Fruit fly (Drosophila melanogaster): ENCODE data around the gene CG13369.

Gene CG13369

DNA sequence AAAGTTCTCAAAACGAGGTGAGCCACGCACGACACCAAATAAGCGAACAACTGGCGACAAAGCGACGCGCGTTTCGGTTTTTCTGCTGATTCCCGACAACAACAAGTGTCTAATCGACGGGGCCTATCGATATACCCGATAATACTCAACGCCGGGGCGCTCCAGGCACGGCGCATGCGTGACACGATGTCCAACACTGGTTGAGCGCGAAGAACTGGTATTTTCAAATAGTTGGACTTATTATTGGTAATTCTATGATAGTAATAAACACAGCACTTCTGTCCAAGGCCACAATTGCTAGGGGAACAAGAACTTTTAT, 5.8 kb upstream of the CG13369 start:
- TF ChIP-seq gl (tag; optimal IDR thresholded peaks at IDR 0.05) (no peak), CG9948 (tag; optimal IDR thresholded peaks at IDR 0.05) (no peak), CG17806 (tag; optimal IDR thresholded peaks at IDR 0.05) (no peak), CG32121 (GFP tag; IDR thresholded peaks at IDR 0.05) (no peak), CG13204 (GFP tag; optimal IDR thresholded peaks at IDR 0.05) (no peak), fd96Ca (GFP tag; IDR thresholded peaks at IDR 0.05) (no peak), CG8301 (tag; optimal IDR thresholded peaks at IDR 0.05) (no peak), Ets98B (GFP tag; IDR thresholded peaks at IDR 0.05) (no peak)

DNA sequence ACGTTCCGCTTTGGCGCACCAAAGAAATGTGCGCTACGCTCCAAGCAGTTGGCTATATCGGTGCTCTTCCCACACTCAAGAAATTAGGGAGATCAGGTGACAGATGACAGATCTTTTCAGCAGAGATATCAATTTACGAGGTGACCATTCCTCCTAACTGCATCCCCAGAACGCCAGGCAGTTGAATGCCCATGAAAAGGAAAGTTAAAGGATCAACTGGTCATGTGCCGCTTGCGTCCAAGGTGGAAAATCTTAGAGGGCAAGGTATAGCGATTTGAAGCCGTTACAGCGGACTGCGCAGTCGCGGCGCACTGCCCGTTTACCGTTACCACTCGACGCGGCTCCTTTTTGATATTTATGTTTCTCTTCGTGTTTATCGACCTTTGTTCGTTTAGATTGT, 4.7 kb upstream of the CG13369 start:
- peak; percentile 1 for TF ChIP-seq CG8301 (tag; optimal IDR thresholded peaks at IDR 0.05)
- TF ChIP-seq CG17806 (tag; optimal IDR thresholded peaks at IDR 0.05), result no peak
- TF ChIP-seq CG34367 (tag; optimal IDR thresholded peaks at IDR 0.05), result no peak
- TF ChIP-seq CG9948 (tag; optimal IDR thresholded peaks at IDR 0.05), result no peak
- TF ChIP-seq Pif1A (GFP tag; optimal IDR thresholded peaks at IDR 0.05), result no peak
- no peak for TF ChIP-seq Snoo (tag; optimal IDR thresholded peaks at IDR 0.05)
- no peak for TF ChIP-seq CG14655 (GFP tag; optimal IDR thresholded peaks at IDR 0.05)
- no peak for TF ChIP-seq D1 (tag; optimal IDR thresholded peaks at IDR 0.05)
- TF ChIP-seq CG12605 (GFP tag; IDR thresholded peaks at IDR 0.05), result no peak
- 0 out of 3 replicates have a peak, but pooled peaks have one; percentile 32 for TF ChIP-seq CG4496 (GFP tag; IDR thresholded peaks at IDR 0.05)
- no peak for TF ChIP-seq gl (tag; optimal IDR thresholded peaks at IDR 0.05)

DNA sequence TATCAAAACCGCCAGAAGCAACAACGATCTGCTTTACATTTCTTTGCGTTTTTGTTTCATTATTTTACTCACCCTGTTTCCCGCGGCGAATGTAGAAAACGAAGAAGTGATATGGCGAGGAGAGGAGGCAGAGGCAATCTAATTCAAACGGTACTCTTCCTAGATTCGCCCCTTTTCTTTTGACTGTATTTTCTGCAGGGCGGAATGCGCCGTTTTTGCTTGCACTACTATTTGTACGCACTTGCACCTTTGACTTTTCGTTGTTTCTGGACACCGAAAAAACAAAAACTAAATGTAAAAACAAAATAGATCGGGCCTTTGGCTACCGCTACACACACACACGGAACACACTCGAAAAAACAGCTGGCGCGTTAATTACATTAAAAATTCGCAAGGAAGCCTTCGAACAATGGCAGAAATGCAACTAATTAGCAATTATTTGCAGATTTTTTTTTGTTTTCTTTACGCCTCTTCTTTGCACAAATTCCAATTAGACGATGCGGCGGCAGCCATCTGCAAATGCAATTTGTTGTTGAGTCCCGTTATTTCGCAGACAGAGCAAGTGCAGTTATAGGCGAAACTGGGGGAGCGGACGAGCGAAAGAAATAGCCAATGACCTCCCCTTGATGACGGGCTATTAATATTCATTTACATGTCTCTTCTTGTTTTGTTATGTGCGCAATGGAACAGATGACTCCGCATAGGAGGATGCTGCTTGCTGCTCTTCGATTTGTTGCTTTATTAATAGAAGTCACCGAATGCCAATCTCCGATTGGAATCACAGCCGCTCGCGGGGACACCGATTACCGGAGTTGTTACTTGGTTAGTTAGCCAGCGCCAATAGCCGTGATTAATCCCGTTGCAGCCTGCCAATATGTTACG, 3.8 kb upstream of the CG13369 start:
- no peak for TF ChIP-seq Pif1B (GFP tag; optimal IDR thresholded peaks at IDR 0.05)
- no peak for TF ChIP-seq gl (tag; optimal IDR thresholded peaks at IDR 0.05)
- TF ChIP-seq CG32121 (GFP tag; IDR thresholded peaks at IDR 0.05), result no peak
- TF ChIP-seq CG10348 (GFP tag; IDR thresholded peaks at IDR 0.05), result no peak
- TF ChIP-seq CG12605 (GFP tag; IDR thresholded peaks at IDR 0.05), result no peak
- TF ChIP-seq CG13204 (GFP tag; optimal IDR thresholded peaks at IDR 0.05), result no peak
- TF ChIP-seq CG34367 (tag; optimal IDR thresholded peaks at IDR 0.05), result no peak
- TF ChIP-seq CG4496 (GFP tag; IDR thresholded peaks at IDR 0.05), result no peak
- no peak for TF ChIP-seq CG17806 (tag; optimal IDR thresholded peaks at IDR 0.05)
- TF ChIP-seq rn (GFP tag; IDR thresholded peaks at IDR 0.05), result no peak
- TF ChIP-seq CG15710 (tag; optimal IDR thresholded peaks at IDR 0.05), result no peak
- TF ChIP-seq CG8159 (tag; optimal IDR thresholded peaks at IDR 0.05), result no peak
- TF ChIP-seq D1 (tag; optimal IDR thresholded peaks at IDR 0.05), result no peak
- peak; percentile 22; the same call in 1 of the 2 replicates for TF ChIP-seq Ets98B (GFP tag; IDR thresholded peaks at IDR 0.05)
- TF ChIP-seq Snoo (tag; optimal IDR thresholded peaks at IDR 0.05), result no peak
- peak; percentile 91 for TF ChIP-seq EcR (GFP tag; optimal IDR thresholded peaks at IDR 0.05)
- no peak for TF ChIP-seq Pif1A (GFP tag; optimal IDR thresholded peaks at IDR 0.05)
- TF ChIP-seq CG9948 (tag; optimal IDR thresholded peaks at IDR 0.05), result no peak
- TF ChIP-seq CG14655 (GFP tag; optimal IDR thresholded peaks at IDR 0.05), result no peak
- TF ChIP-seq CG8301 (tag; optimal IDR thresholded peaks at IDR 0.05), result no peak
- TF ChIP-seq fd96Ca (GFP tag; IDR thresholded peaks at IDR 0.05), result peak; percentile 29; the same call in 1 of the 3 replicates

DNA sequence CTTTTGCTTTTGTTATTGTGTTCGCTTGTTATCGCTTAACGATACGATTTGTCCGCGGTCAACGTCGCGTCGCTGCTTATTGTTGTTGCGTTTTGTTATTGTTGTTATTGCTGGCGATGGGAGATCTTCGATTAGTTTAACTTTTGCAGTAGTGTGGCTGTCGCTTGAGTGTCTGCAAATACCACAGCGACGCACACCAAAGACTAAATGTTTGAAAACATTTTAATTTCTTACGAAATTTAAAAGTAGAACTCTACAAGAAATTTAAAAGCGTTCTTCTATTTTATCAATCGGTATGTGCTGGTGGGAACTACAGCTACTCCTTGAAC, 3.2 kb upstream of the CG13369 start, which contains the start of gene spdi:
Gene spdi, minus strand, starts transcription at position 94 of the 329 bp plus-strand sequence.
- TF ChIP-seq Snoo (tag; optimal IDR thresholded peaks at IDR 0.05), result no peak

DNA sequence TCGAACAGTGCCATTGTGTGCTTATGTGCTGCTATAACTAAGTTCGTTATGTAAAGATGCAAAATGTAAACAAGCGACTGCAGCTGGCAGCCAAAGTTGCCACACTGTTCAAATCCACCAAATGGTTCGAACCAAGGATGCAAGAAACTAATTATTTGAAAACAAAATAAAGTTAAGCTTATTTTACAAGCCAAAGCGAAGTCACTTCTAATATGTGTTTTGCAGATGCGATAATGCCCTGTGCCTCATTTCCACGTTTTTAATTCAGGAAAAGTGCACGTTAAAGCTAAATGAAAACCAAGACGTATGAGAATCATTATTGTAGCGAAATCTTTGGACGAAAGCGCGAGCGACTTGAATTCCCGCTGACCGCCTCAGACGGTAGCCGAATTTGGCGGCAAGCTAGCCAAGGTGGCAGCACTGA, 2.1 kb upstream of the CG13369 start, which contains the start of the genes CG13365 and Vsp37A:
Gene CG13365, minus strand, starts transcription at position 84 of the 424 bp plus-strand sequence.
Gene Vsp37A, plus strand, starts transcription at position 399 of the 424 bp plus-strand sequence.
- no peak for TF ChIP-seq Pif1A (GFP tag; optimal IDR thresholded peaks at IDR 0.05)
- TF ChIP-seq CG8159 (tag; optimal IDR thresholded peaks at IDR 0.05), result peak; percentile 35
- TF ChIP-seq CG8301 (tag; optimal IDR thresholded peaks at IDR 0.05), result peak; percentile 3
- TF ChIP-seq CG15710 (tag; optimal IDR thresholded peaks at IDR 0.05), result peak; percentile 26

DNA sequence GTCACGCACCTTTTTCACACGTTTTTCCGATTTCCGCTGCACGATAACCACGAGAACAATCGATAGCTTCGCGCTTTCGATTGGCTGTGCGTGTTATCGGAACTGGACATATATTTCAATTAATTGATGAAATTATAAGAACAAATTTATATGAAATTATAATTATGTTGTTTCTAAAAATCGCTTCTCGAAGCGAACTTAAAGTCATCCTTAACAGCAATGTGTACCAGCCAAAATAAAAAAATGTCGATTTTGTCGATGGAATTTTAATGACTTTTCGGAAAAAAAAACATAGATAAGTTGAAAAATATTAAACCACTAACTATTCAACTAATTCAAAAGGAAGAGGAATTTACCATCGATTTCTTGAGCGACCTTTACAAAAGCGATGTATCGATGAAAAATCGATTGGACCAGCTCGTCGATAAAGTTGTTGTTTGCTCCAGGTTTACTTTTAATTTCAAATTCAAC, 1.9 kb downstream of the CG13369 start, which contains the start of the genes CG13364 and Hinfp:
Gene CG13364, minus strand, starts transcription at position 47 of the 471 bp plus-strand sequence.
Gene Hinfp, plus strand, starts transcription at position 386 of the 471 bp plus-strand sequence.
- TF ChIP-seq Pif1B (GFP tag; optimal IDR thresholded peaks at IDR 0.05), result no peak
- TF ChIP-seq EcR (GFP tag; optimal IDR thresholded peaks at IDR 0.05), result no peak
- TF ChIP-seq CG34367 (tag; optimal IDR thresholded peaks at IDR 0.05), result no peak
- no peak for TF ChIP-seq Ets98B (GFP tag; IDR thresholded peaks at IDR 0.05)

DNA sequence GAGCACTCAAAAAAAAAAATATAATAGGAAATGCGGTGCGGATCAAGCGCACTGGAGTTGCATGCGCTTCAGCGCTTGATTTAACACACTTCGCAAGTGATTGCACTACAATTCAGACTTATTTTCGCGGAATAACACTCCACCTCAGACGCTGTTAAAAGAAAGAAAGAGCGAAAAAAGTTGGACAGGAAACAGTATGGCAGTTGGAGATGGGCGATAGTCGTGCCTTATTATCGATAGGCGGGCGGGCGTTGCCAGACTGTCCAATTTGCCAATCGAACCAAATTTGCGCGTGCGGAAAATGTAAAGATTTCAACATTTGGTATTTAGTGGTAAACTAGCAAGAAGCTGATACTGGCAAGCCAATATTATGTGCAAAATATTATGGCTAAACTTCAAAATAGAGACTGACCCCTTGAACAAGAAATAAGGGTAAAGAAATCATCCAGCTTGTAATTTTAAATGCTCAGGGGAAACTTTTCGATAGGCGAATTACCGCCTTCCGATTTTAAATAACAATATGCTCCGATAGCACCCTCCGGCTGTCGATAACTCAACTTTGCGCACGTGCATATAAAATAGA, 6.1 kb downstream of the CG13369 start, which contains the start of the genes RpL36 and Mybbp1A:
Gene RpL36, minus strand, starts transcription at position 245 of the 583 bp plus-strand sequence.
Gene Mybbp1A, plus strand, starts transcription at position 535 of the 583 bp plus-strand sequence.
- TF ChIP-seq CG14655 (GFP tag; optimal IDR thresholded peaks at IDR 0.05) (no peak), rn (GFP tag; IDR thresholded peaks at IDR 0.05) (peak; percentile 13; the same call in 1 of the 2 replicates), CG32121 (GFP tag; IDR thresholded peaks at IDR 0.05) (0 out of 2 replicates have a peak, but pooled peaks have one; percentile 18), Snoo (tag; optimal IDR thresholded peaks at IDR 0.05) (peak; percentile 74), CG12605 (GFP tag; IDR thresholded peaks at IDR 0.05) (peak; percentile 40), CG4496 (GFP tag; IDR thresholded peaks at IDR 0.05) (peak; percentile 44; the same call in 1 of the 3 replicates), CG10348 (GFP tag; IDR thresholded peaks at IDR 0.05) (no peak), EcR (GFP tag; optimal IDR thresholded peaks at IDR 0.05) (peak; percentile 42), CG8301 (tag; optimal IDR thresholded peaks at IDR 0.05) (no peak), fd96Ca (GFP tag; IDR thresholded peaks at IDR 0.05) (0 out of 3 replicates have a peak, but pooled peaks have one; percentile 7), CG13204 (GFP tag; optimal IDR thresholded peaks at IDR 0.05) (no peak), CG15710 (tag; optimal IDR thresholded peaks at IDR 0.05) (peak; percentile 44), Pif1A (GFP tag; optimal IDR thresholded peaks at IDR 0.05) (no peak), CG34367 (tag; optimal IDR thresholded peaks at IDR 0.05) (peak; percentile 50), D1 (tag; optimal IDR thresholded peaks at IDR 0.05) (no peak), Ets98B (GFP tag; IDR thresholded peaks at IDR 0.05) (peak; percentile 51; the same call in 1 of the 2 replicates), Pif1B (GFP tag; optimal IDR thresholded peaks at IDR 0.05) (no peak), gl (tag; optimal IDR thresholded peaks at IDR 0.05) (peak; percentile 38), CG17806 (tag; optimal IDR thresholded peaks at IDR 0.05) (no peak), CG8159 (tag; optimal IDR thresholded peaks at IDR 0.05) (peak; percentile 61), CG9948 (tag; optimal IDR thresholded peaks at IDR 0.05) (no peak)
